Worm (Caenorhabditis elegans): ENCODE results near the gene inft-2.

ce11 chrV:13009843-13010242 is 7.7 kb downstream of the inft-2 start:
- TF ChIP-seq W03F9.2 (tag; optimal IDR thresholded peaks at IDR 0.05), result no peak
- TF ChIP-seq him-1 (tag; optimal IDR thresholded peaks at IDR 0.05), result no peak
